Worm (Caenorhabditis elegans): Measurements from ENCODE around the gene ZK381.62.

DNA sequence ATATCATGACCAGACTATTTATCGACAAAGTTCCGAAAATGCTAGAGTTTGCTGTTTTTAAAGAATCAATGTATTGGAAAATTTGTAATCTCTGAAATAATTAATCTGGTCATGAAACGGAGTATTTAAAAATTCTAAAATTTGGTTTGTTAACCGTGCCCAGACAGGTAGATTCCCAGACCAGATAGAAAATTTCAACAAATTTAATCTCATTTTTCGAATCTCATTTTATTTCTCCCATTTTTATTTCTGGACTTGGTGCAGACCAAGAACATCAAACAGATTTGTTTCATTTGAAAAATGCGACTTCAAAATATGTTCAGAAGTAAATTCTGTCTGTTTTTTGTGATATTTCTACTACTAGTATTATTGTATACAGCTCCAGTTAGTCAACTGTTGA lies 48.0 kb downstream of the ZK381.62 start, which contains the start of gene T22D1.1:
- TF ChIP-seq scrt-1 (GFP tag; IDR thresholded peaks at IDR 0.05) (no peak), flt-1 (GFP tag; IDR thresholded peaks at IDR 0.05) (no peak)

Measured in whole organism, early embryonic.